Fruit fly (Drosophila melanogaster) whole organism, prepupa: ENCODE results near the gene Mst89B.
A peak's percentile ranks its signal among the peaks of the same experiment; 100 is the strongest.

Source experiments
- Blimp-1 ChIP-seq: fragments of 200-800 bp; sonication (Bioruptor generic); optimal IDR thresholded peaks from 3 replicates; lab custom pipeline; 2017; ENCODE audit warnings: missing biosample characterization, missing genetic modification characterization, mild to moderate bottlenecking, moderate library complexity, missing genetic modification reagents
- CG16779 ChIP-seq: fragments of 200-800 bp; sonication (Bioruptor generic); optimal IDR thresholded peaks from 3 replicates; lab custom pipeline; 2017; ENCODE audit warnings: missing biosample characterization, mild to moderate bottlenecking, missing genetic modification characterization

DNA sequence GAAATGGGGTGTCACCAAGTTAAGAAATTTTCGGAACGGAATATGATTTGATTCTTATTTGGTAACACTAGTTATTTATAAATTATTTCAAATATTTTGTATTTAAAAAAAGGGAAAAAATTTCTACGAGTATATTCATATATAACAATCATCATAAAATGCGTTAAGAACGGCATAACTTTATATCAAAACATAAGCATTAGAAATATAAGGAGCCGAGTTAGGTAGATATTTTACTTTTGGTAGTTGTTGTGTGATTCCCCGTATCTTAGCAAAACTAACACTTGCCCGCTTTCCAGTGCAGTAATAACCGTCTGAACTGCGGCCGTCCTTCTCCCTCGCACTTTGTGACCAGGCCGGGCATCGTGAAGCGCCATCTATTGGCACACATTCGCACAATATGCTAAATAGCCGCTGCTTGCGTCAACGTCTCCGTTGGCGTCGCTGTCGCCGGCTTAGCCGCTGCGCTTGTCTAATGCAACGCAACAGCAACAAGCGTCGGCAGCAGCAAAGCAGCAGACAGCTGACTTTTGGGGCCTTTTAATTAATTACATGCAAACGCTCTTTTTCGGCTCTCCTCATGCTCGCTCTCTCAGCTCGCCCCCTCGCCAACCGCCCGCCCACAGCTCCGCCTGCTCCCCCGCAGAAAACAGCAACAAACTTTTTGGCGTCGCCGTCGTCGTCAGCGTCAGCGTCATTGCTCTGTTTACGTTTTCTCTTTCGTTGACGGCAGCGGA lies 22.4 kb upstream of the Mst89B start:
- TF ChIP-seq CG16779 (tag; lab: Kevin White, UChicago) (no peak), Blimp-1 (GFP tag; lab: Kevin White, UChicago) (peak; percentile 13)
